Fruit fly (Drosophila melanogaster) whole organism, embryonic: ENCODE data around the gene CG13965.
A peak's percentile ranks its signal among the peaks of the same experiment; 100 is the strongest.

Source experiments
- ATbp ChIP-seq: fragments of 200-800 bp; sonication (Bioruptor generic); optimal IDR thresholded peaks from 2 replicates; lab custom pipeline; 2017; ENCODE audit warnings: missing biosample characterization, mild to moderate bottlenecking, missing genetic modification characterization, missing genetic modification reagents
- Ada2b ChIP-seq: fragments of 200-800 bp; sonication (Bioruptor generic); IDR thresholded peaks from 2 replicates; pipeline ENCODE4 v1.3.6; 2022; ENCODE audit warnings: missing biosample characterization, missing genetic modification characterization
- Aef1 ChIP-seq: fragments of 200-800 bp; sonication (Bioruptor generic); IDR thresholded peaks from 3 replicates; pipeline ENCODE4 v1.3.6; 2022; ENCODE audit warnings: missing biosample characterization, missing genetic modification characterization
- CG10959 ChIP-seq: fragments of 200-800 bp; sonication (Bioruptor generic); IDR thresholded peaks from 2 replicates; pipeline ENCODE4 v1.3.6; 2022; ENCODE audit warnings: missing biosample characterization, missing genetic modification characterization
- CG12391 ChIP-seq: fragments of 200-800 bp; sonication (Bioruptor generic); optimal IDR thresholded peaks from 3 replicates; lab custom pipeline; 2018; ENCODE audit warnings: missing biosample characterization, mild to moderate bottlenecking, missing genetic modification characterization, moderate library complexity
- CG14050 ChIP-seq: fragments of 200-800 bp; sonication (Bioruptor generic); IDR thresholded peaks from 3 replicates; pipeline ENCODE4 v1.3.6; 2022; ENCODE audit warnings: missing biosample characterization, missing genetic modification characterization
- CG1832 ChIP-seq: fragments of 200-800 bp; sonication (Bioruptor generic); optimal IDR thresholded peaks from 2 replicates; lab custom pipeline; 2017; ENCODE audit warnings: missing biosample characterization, mild to moderate bottlenecking, missing genetic modification characterization, inconsistent platforms
- CG18764 ChIP-seq: fragments of 200-800 bp; sonication (Bioruptor generic); optimal IDR thresholded peaks from 3 replicates; lab custom pipeline; 2016; ENCODE audit warnings: missing biosample characterization, missing genetic modification characterization
- CG2875 ChIP-seq: fragments of 200-800 bp; sonication (Bioruptor generic); optimal IDR thresholded peaks from 2 replicates; lab custom pipeline; 2017; ENCODE audit warnings: missing biosample characterization, mild to moderate bottlenecking, missing genetic modification characterization, missing genetic modification reagents
- CG43689 ChIP-seq: fragments of 200-800 bp; sonication (Bioruptor generic); IDR thresholded peaks from 2 replicates; pipeline ENCODE4 v1.3.6; 2022; ENCODE audit warnings: missing biosample characterization, missing genetic modification characterization
- CG4730 ChIP-seq: fragments of 200-800 bp; sonication (Bioruptor generic); IDR thresholded peaks from 2 replicates; pipeline ENCODE4 v1.3.6; 2022; ENCODE audit warnings: missing biosample characterization, missing genetic modification characterization
- CG6689 ChIP-seq: fragments of 200-800 bp; sonication (Bioruptor generic); IDR thresholded peaks from 2 replicates; pipeline ENCODE4 v1.3.6; 2022; ENCODE audit warnings: missing biosample characterization, missing genetic modification characterization
- CG6791 ChIP-seq: fragments of 200-800 bp; sonication (Bioruptor generic); IDR thresholded peaks from 3 replicates; pipeline ENCODE4 v1.3.6; 2022; ENCODE audit warnings: missing biosample characterization, missing genetic modification characterization; ENCODE audit not compliant: partially characterized antibody
- CG7271 ChIP-seq: fragments of 200-800 bp; sonication (Bioruptor generic); optimal IDR thresholded peaks from 2 replicates; lab custom pipeline; 2018; ENCODE audit warnings: missing biosample characterization, mild to moderate bottlenecking, missing genetic modification characterization, moderate library complexity
- CG9932 ChIP-seq: fragments of 200-800 bp; sonication (Bioruptor generic); IDR thresholded peaks from 2 replicates; pipeline ENCODE4 v1.3.6; 2022; ENCODE audit warnings: missing biosample characterization, missing genetic modification characterization
- Chrac-16 ChIP-seq: fragments of 200-800 bp; sonication (Bioruptor generic); optimal IDR thresholded peaks from 3 replicates; lab custom pipeline; 2016; ENCODE audit warnings: missing biosample characterization, missing genetic modification characterization
- CoRest ChIP-seq: fragments of 200-800 bp; sonication (Bioruptor generic); optimal IDR thresholded peaks from 3 replicates; lab custom pipeline; 2018; ENCODE audit warnings: missing biosample characterization, mild to moderate bottlenecking, missing genetic modification characterization, moderate library complexity
- ERR ChIP-seq: fragments of 200-800 bp; sonication (Bioruptor generic); optimal IDR thresholded peaks from 2 replicates; lab custom pipeline; 2016; ENCODE audit warnings: missing biosample characterization, missing genetic modification characterization
- Hr78 ChIP-seq, 2 experiments: fragments of 200-800 bp in 1 of 2; fragments of >200 bp in 1 of 2; sonication (Bioruptor generic) in 1 of 2; optimal IDR thresholded peaks; 2 replicates each; lab custom pipeline; 2017 to 2019; ENCODE audit warnings: missing biosample characterization in 2 of 2, missing genetic modification characterization in 2 of 2, mild to moderate bottlenecking in 1 of 2, moderate library complexity in 1 of 2
- MESR4 ChIP-seq: fragments of 200-800 bp; sonication (Bioruptor generic); optimal IDR thresholded peaks from 2 replicates; lab custom pipeline; 2018; ENCODE audit warnings: missing biosample characterization, mild to moderate bottlenecking, missing genetic modification characterization, moderate library complexity
- MTF-1 ChIP-seq: fragments of 200-800 bp; sonication (Bioruptor generic); optimal IDR thresholded peaks from 2 replicates; lab custom pipeline; 2018; ENCODE audit warnings: missing biosample characterization, mild to moderate bottlenecking, missing genetic modification characterization, borderline replicate concordance
- Mad ChIP-seq: fragments of 200-800 bp; sonication (Bioruptor generic); optimal IDR thresholded peaks from 2 replicates; lab custom pipeline; 2016; ENCODE audit warnings: missing biosample characterization, missing genetic modification characterization
- Ravus ChIP-seq: fragments of 200-800 bp; sonication (Bioruptor generic); IDR thresholded peaks from 2 replicates; pipeline ENCODE4 v1.3.6; 2022; ENCODE audit warnings: missing biosample characterization, missing genetic modification characterization
- Rx ChIP-seq: fragments of 200-800 bp; sonication (Bioruptor generic); IDR thresholded peaks from 2 replicates; pipeline ENCODE4 v1.3.6; 2022; ENCODE audit warnings: missing biosample characterization, missing genetic modification characterization
- Sry-δ ChIP-seq: fragments of 200-800 bp; sonication (Bioruptor generic); optimal IDR thresholded peaks from 2 replicates; lab custom pipeline; 2016; ENCODE audit warnings: missing biosample characterization, missing genetic modification characterization
- Taf1 ChIP-seq: fragments of 200-800 bp; sonication (Bioruptor generic); IDR thresholded peaks from 2 replicates; pipeline ENCODE4 v1.3.6; 2022; ENCODE audit warnings: missing biosample characterization, missing genetic modification characterization
- Vsx1 ChIP-seq: fragments of 200-800 bp; sonication (Bioruptor generic); optimal IDR thresholded peaks from 2 replicates; lab custom pipeline; 2017; ENCODE audit warnings: missing biosample characterization, mild to moderate bottlenecking, missing genetic modification characterization, missing genetic modification reagents
- ab ChIP-seq: fragments of 200-800 bp; sonication (Bioruptor generic); optimal IDR thresholded peaks from 2 replicates; lab custom pipeline; 2016; ENCODE audit warnings: missing biosample characterization, missing genetic modification characterization
- abd-A ChIP-seq: fragments of 200-800 bp; sonication (Bioruptor generic); optimal IDR thresholded peaks from 3 replicates; lab custom pipeline; 2019; ENCODE audit warnings: missing biosample characterization, mild to moderate bottlenecking, missing genetic modification characterization, moderate library complexity
- al ChIP-seq: fragments of 200-800 bp; sonication (Bioruptor generic); IDR thresholded peaks from 2 replicates; pipeline ENCODE4 v1.3.6; 2022; ENCODE audit warnings: missing biosample characterization, missing genetic modification characterization
- bigmax ChIP-seq: fragments of 200-800 bp; sonication (Bioruptor generic); optimal IDR thresholded peaks from 2 replicates; lab custom pipeline; 2018; ENCODE audit warnings: missing biosample characterization, mild to moderate bottlenecking, missing genetic modification characterization
- cad ChIP-seq: fragments of >200 bp; optimal IDR thresholded peaks from 2 replicates; lab custom pipeline; 2017; ENCODE audit warnings: missing biosample characterization, missing genetic modification characterization
- chn ChIP-seq: fragments of 200-800 bp; sonication (Bioruptor generic); optimal IDR thresholded peaks from 2 replicates; lab custom pipeline; 2016; ENCODE audit warnings: missing biosample characterization, missing genetic modification characterization
- corto ChIP-seq: fragments of 200-800 bp; sonication (Bioruptor generic); optimal IDR thresholded peaks from 2 replicates; lab custom pipeline; 2016; ENCODE audit warnings: missing biosample characterization, mild to moderate bottlenecking, missing genetic modification characterization, moderate library complexity
- dan ChIP-seq: fragments of 200-800 bp; sonication (Bioruptor generic); IDR thresholded peaks from 2 replicates; pipeline ENCODE4 v1.3.6; 2022; ENCODE audit warnings: missing biosample characterization, missing genetic modification characterization
- dati ChIP-seq: fragments of 200-800 bp; sonication (Bioruptor generic); IDR thresholded peaks from 2 replicates; pipeline ENCODE4 v1.3.6; 2022; ENCODE audit warnings: missing biosample characterization, missing genetic modification characterization
- gcm2 ChIP-seq: fragments of 200-800 bp; sonication (Bioruptor generic); optimal IDR thresholded peaks from 2 replicates; lab custom pipeline; 2016; ENCODE audit warnings: missing biosample characterization, missing genetic modification characterization
- grau ChIP-seq: fragments of 200-800 bp; optimal IDR thresholded peaks from 3 replicates; lab custom pipeline; 2019; ENCODE audit warnings: missing biosample characterization, mild to moderate bottlenecking, missing genetic modification characterization, moderate library complexity
- ham ChIP-seq: fragments of 200-800 bp; sonication (Bioruptor generic); IDR thresholded peaks from 2 replicates; pipeline ENCODE4 v1.3.6; 2022; ENCODE audit warnings: missing biosample characterization, missing genetic modification characterization
- jumu ChIP-seq: fragments of 200-800 bp; sonication (Bioruptor generic); optimal IDR thresholded peaks from 3 replicates; lab custom pipeline; 2016; ENCODE audit warnings: missing biosample characterization, missing genetic modification characterization
- ken ChIP-seq: fragments of 200-800 bp; sonication (Bioruptor generic); IDR thresholded peaks from 3 replicates; pipeline ENCODE4 v1.3.6; 2022; ENCODE audit warnings: missing biosample characterization, missing genetic modification characterization
- mld ChIP-seq: fragments of 200-800 bp; sonication (Bioruptor generic); IDR thresholded peaks from 3 replicates; pipeline ENCODE4 v1.3.6; 2022; ENCODE audit warnings: missing biosample characterization, missing genetic modification characterization; ENCODE audit not compliant: partially characterized antibody
- otp ChIP-seq: fragments of 200-800 bp; sonication (Bioruptor generic); IDR thresholded peaks from 3 replicates; pipeline ENCODE4, ENCODE4 v1.3.6; 2022; ENCODE audit warnings: missing biosample characterization, missing genetic modification characterization
- pzg ChIP-seq: fragments of 200-800 bp; sonication (Bioruptor generic); optimal IDR thresholded peaks from 3 replicates; lab custom pipeline; 2018; ENCODE audit warnings: missing biosample characterization, mild to moderate bottlenecking, missing genetic modification characterization, moderate library complexity
- rib ChIP-seq: fragments of 200-800 bp; sonication (Bioruptor generic); IDR thresholded peaks from 2 replicates; pipeline ENCODE4 v1.3.6; 2022; ENCODE audit warnings: missing biosample characterization, missing genetic modification characterization
- salm ChIP-seq: fragments of 200-800 bp; sonication (Bioruptor generic); optimal IDR thresholded peaks from 2 replicates; lab custom pipeline; 2018; ENCODE audit warnings: missing biosample characterization, mild to moderate bottlenecking, missing genetic modification characterization
- schlank ChIP-seq: fragments of 200-800 bp; sonication (Bioruptor generic); optimal IDR thresholded peaks from 2 replicates; lab custom pipeline; 2018; ENCODE audit warnings: missing biosample characterization, mild to moderate bottlenecking, missing genetic modification characterization
- sim ChIP-seq: fragments of 200-800 bp; sonication (Bioruptor generic); IDR thresholded peaks from 2 replicates; pipeline ENCODE4 v1.3.6; 2022; ENCODE audit warnings: missing biosample characterization, missing genetic modification characterization
- tll ChIP-seq, 2 experiments: fragments of 200-800 bp in 1 of 2; fragments of >200 bp in 1 of 2; sonication (Bioruptor generic) in 1 of 2; optimal IDR thresholded peaks; 2 replicates each; lab custom pipeline; 2017 to 2019; ENCODE audit warnings: missing biosample characterization in 2 of 2, missing genetic modification characterization in 2 of 2, mild to moderate bottlenecking in 1 of 2, moderate library complexity in 1 of 2
- vnd ChIP-seq: fragments of 200-800 bp; sonication (Bioruptor generic); IDR thresholded peaks from 3 replicates; pipeline ENCODE4 v1.3.6; 2022; ENCODE audit warnings: missing biosample characterization, missing genetic modification characterization; ENCODE audit not compliant: partially characterized antibody

The CG13965 gene

dm6 chr2L:19941352-19941851 is 20.8 kb downstream of the CG13965 start (continued):
- TF ChIP-seq ATbp (GFP tag; lab: Kevin White, UChicago) = peak; percentile 78
- peak; percentile 77 for TF ChIP-seq CG18764 (GFP tag; lab: Kevin White, UChicago)
- TF ChIP-seq CG1832 = no peak
- no peak for TF ChIP-seq pzg (GFP tag; lab: Kevin White, UChicago)
- peak; percentile 62 for TF ChIP-seq sim (GFP tag; lab: Robert Waterston, UW)
- peak; percentile 79 for TF ChIP-seq ken (GFP tag; lab: Robert Waterston, UW)
- TF ChIP-seq Mad = peak; percentile 78
- no peak for TF ChIP-seq mld (GFP tag; lab: Robert Waterston, UW)
- TF ChIP-seq salm (tag; lab: Kevin White, UChicago) = peak; percentile 39
- TF ChIP-seq ERR = peak; percentile 24
- TF ChIP-seq chn = peak; percentile 85
- peak; percentile 92 for TF ChIP-seq otp (GFP tag; lab: Robert Waterston, UW)
- TF ChIP-seq bigmax = no peak
- TF ChIP-seq Vsx1 (GFP tag; lab: Kevin White, UChicago) = peak; percentile 71
- 0 out of 2 replicates have a peak, but pooled peaks have one; percentile 31 for TF ChIP-seq dati (GFP tag; lab: Robert Waterston, UW)
- peak; percentile 7 for TF ChIP-seq MTF-1 (GFP tag; lab: Kevin White, UChicago)
- TF ChIP-seq Ada2b (GFP tag; lab: Robert Waterston, UW) = peak; percentile 93
- TF ChIP-seq CG14050 (GFP tag; lab: Robert Waterston, UW) = peak; percentile 84
- TF ChIP-seq CG9932 = peak; percentile 94
- peak; percentile 64 for TF ChIP-seq schlank (tag; lab: Kevin White, UChicago)
- TF ChIP-seq rib = peak; percentile 88
- TF ChIP-seq CoRest (tag; lab: Kevin White, UChicago) = peak; percentile 88
- no peak for TF ChIP-seq tll (GFP tag; optimal IDR thresholded peaks at IDR 0.05; lab: Kevin White, UChicago)
- TF ChIP-seq Sry-δ (GFP tag; lab: Kevin White, UChicago) = no peak
- TF ChIP-seq jumu = peak; percentile 82
- TF ChIP-seq Aef1 = peak; percentile 94
- peak; percentile 92 for TF ChIP-seq CG6689 (GFP tag; lab: Robert Waterston, UW)
- peak; percentile 80 for TF ChIP-seq gcm2 (GFP tag; lab: Kevin White, UChicago)
- TF ChIP-seq abd-A = peak; percentile 85
- peak; percentile 71 for TF ChIP-seq CG2875 (GFP tag; lab: Kevin White, UChicago)
- TF ChIP-seq CG6791 = no peak
- TF ChIP-seq CG7271 (tag; lab: Kevin White, UChicago) = peak; percentile 5
- TF ChIP-seq Hr78 (GFP tag; optimal IDR thresholded peaks at IDR 0.05; lab: Kevin White, UChicago) = peak in 1 of 2 experiments; percentile 33
- TF ChIP-seq CG12391 (tag; lab: Kevin White, UChicago) = peak; percentile 86
- TF ChIP-seq corto = no peak
- TF ChIP-seq al = peak; percentile 93
- peak; percentile 61; the same call in 1 of the 2 replicates for TF ChIP-seq dan (GFP tag; lab: Robert Waterston, UW)
- peak; percentile 78 for TF ChIP-seq ab (GFP tag; lab: Kevin White, UChicago)
- no peak for TF ChIP-seq vnd (GFP tag; lab: Robert Waterston, UW)
- TF ChIP-seq Ravus = no peak; the same call in none of the 2 replicates
- TF ChIP-seq CG10959 (GFP tag; lab: Robert Waterston, UW) = peak; percentile 5; the same call in 1 of the 2 replicates
- peak; percentile 90 for TF ChIP-seq CG4730 (GFP tag; lab: Robert Waterston, UW)
- TF ChIP-seq cad (GFP tag; lab: Kevin White, UChicago) = no peak
- TF ChIP-seq CG43689 = peak; percentile 68
- TF ChIP-seq MESR4 = no peak
- peak; percentile 80 for TF ChIP-seq ham (GFP tag; lab: Robert Waterston, UW)
- TF ChIP-seq grau (tag; lab: Kevin White, UChicago) = peak; percentile 82
- peak; percentile 76 for TF ChIP-seq Rx (GFP tag; lab: Robert Waterston, UW)
- TF ChIP-seq Chrac-16 (GFP tag; lab: Kevin White, UChicago) = peak; percentile 85
- TF ChIP-seq Taf1 (GFP tag; lab: Robert Waterston, UW) = peak; percentile 76
